Fruit fly (Drosophila melanogaster): ENCODE results near the gene CG32708.

CG32708 gene

dm6 chrX:9075641-9076324, 9.9 kb upstream of the CG32708 start:
- peak; percentile 34 for TF ChIP-seq rgr (GFP tag; optimal IDR thresholded peaks at IDR 0.05)
- peak; percentile 59 for TF ChIP-seq fru (GFP tag; optimal IDR thresholded peaks at IDR 0.05)
- no peak for TF ChIP-seq jim (GFP tag; optimal IDR thresholded peaks at IDR 0.05)
- TF ChIP-seq h (GFP tag; optimal IDR thresholded peaks at IDR 0.05) = peak; percentile 49
- TF ChIP-seq pan (optimal IDR thresholded peaks at IDR 0.05) = no peak
- peak; percentile 29 for TF ChIP-seq HLH106 (tag; optimal IDR thresholded peaks at IDR 0.05)
- peak; percentile 35 for TF ChIP-seq Sp1 (GFP tag; optimal IDR thresholded peaks at IDR 0.05)
- TF ChIP-seq foxo (GFP tag; optimal IDR thresholded peaks at IDR 0.05) = peak in 1 of 2 experiments; percentile 30
- no peak for TF ChIP-seq CG32264 (GFP tag; optimal IDR thresholded peaks at IDR 0.05)
- no peak for TF ChIP-seq Vsx2 (GFP tag; optimal IDR thresholded peaks at IDR 0.05; ENCODE audit: partially characterized antibody)
- no peak for TF ChIP-seq Mio (GFP tag; optimal IDR thresholded peaks at IDR 0.05)
- TF ChIP-seq CrebA (GFP tag; optimal IDR thresholded peaks at IDR 0.05; ENCODE audit: borderline replicate concordance) = no peak
- no peak for TF ChIP-seq Abd-B (GFP tag; optimal IDR thresholded peaks at IDR 0.05)
- TF ChIP-seq psq (GFP tag; optimal IDR thresholded peaks at IDR 0.05) = peak; percentile 6
- peak; percentile 58 for TF ChIP-seq ey (GFP tag; optimal IDR thresholded peaks at IDR 0.05)
- TF ChIP-seq Rel (GFP tag; optimal IDR thresholded peaks at IDR 0.05) = no peak
- TF ChIP-seq Rel (tag; optimal IDR thresholded peaks at IDR 0.05) = no peak
- no peak for TF ChIP-seq Hr78 (GFP tag; optimal IDR thresholded peaks at IDR 0.05)
- TF ChIP-seq dmrt93B (GFP tag; optimal IDR thresholded peaks at IDR 0.05) = peak; percentile 25
- TF ChIP-seq Hnf4 (GFP tag; optimal IDR thresholded peaks at IDR 0.05) = peak; percentile 11
- no peak for TF ChIP-seq sv (GFP tag; optimal IDR thresholded peaks at IDR 0.05)
- peak; percentile 27 for TF ChIP-seq woc (GFP tag; optimal IDR thresholded peaks at IDR 0.05)
- TF ChIP-seq dl (GFP tag; optimal IDR thresholded peaks at IDR 0.05; ENCODE audit: insufficient read depth in 1 of 2, partially characterized antibody in 2 of 2) = no peak
- TF ChIP-seq br (GFP tag; optimal IDR thresholded peaks at IDR 0.05) = peak; percentile 35
- TF ChIP-seq N (GFP tag; optimal IDR thresholded peaks at IDR 0.05) = no peak

dm6 chrX:9077558-9077957, 8.2 kb upstream of the CG32708 start:
- TF ChIP-seq ey (GFP tag; optimal IDR thresholded peaks at IDR 0.05) (no peak), Rel (GFP tag; optimal IDR thresholded peaks at IDR 0.05) (no peak), Rel (tag; optimal IDR thresholded peaks at IDR 0.05) (peak; percentile 69)

dm6 chrX:9078263-9078662, 7.5 kb upstream of the CG32708 start, which contains the start of gene CG44325:
CG44325 (minus strand) TSS chrX:9078499.
- TF ChIP-seq Dif (GFP tag; optimal IDR thresholded peaks at IDR 0.05; ENCODE audit: partially characterized antibody) (peak; percentile 59), Hr83 (GFP tag; optimal IDR thresholded peaks at IDR 0.05; ENCODE audit: poor library complexity, severe bottlenecking) (peak; percentile 56), HLH106 (tag; optimal IDR thresholded peaks at IDR 0.05) (peak; percentile 9), Sp1 (GFP tag; optimal IDR thresholded peaks at IDR 0.05) (peak; percentile 43), fru (GFP tag; optimal IDR thresholded peaks at IDR 0.05) (peak; percentile 39), h (GFP tag; optimal IDR thresholded peaks at IDR 0.05) (peak; percentile 52), Jra (GFP tag; optimal IDR thresholded peaks at IDR 0.05) (peak; percentile 23), sv (GFP tag; optimal IDR thresholded peaks at IDR 0.05) (no peak), br (GFP tag; optimal IDR thresholded peaks at IDR 0.05) (peak; percentile 29), Rel (GFP tag; optimal IDR thresholded peaks at IDR 0.05) (no peak), Rel (tag; optimal IDR thresholded peaks at IDR 0.05) (peak; percentile 42), foxo (GFP tag; optimal IDR thresholded peaks at IDR 0.05) (no peak), rgr (GFP tag; optimal IDR thresholded peaks at IDR 0.05) (peak; percentile 40), Vsx2 (GFP tag; optimal IDR thresholded peaks at IDR 0.05; ENCODE audit: partially characterized antibody) (no peak), lola (GFP tag; optimal IDR thresholded peaks at IDR 0.05) (no peak)

- peak; percentile 57 for TF ChIP-seq woc (GFP tag; optimal IDR thresholded peaks at IDR 0.05)
- TF ChIP-seq h (GFP tag; optimal IDR thresholded peaks at IDR 0.05) = peak; percentile 78
- TF ChIP-seq br (GFP tag; optimal IDR thresholded peaks at IDR 0.05) = peak; percentile 49
- TF ChIP-seq HLH106 (tag; optimal IDR thresholded peaks at IDR 0.05) = peak; percentile 80
- TF ChIP-seq GATAd (GFP tag; optimal IDR thresholded peaks at IDR 0.05) = no peak
- TF ChIP-seq Dif (GFP tag; optimal IDR thresholded peaks at IDR 0.05; ENCODE audit: partially characterized antibody) = no peak
- no peak for TF ChIP-seq Hr83 (GFP tag; optimal IDR thresholded peaks at IDR 0.05; ENCODE audit: poor library complexity, severe bottlenecking)
- TF ChIP-seq Abd-B (GFP tag; optimal IDR thresholded peaks at IDR 0.05) = no peak
- TF ChIP-seq dsf (GFP tag; optimal IDR thresholded peaks at IDR 0.05; ENCODE audit: borderline replicate concordance) = peak; percentile 28
- TF ChIP-seq CrebA (GFP tag; optimal IDR thresholded peaks at IDR 0.05; ENCODE audit: borderline replicate concordance) = no peak
- TF ChIP-seq pan (optimal IDR thresholded peaks at IDR 0.05) = no peak
- TF ChIP-seq Hnf4 (GFP tag; optimal IDR thresholded peaks at IDR 0.05) = peak; percentile 76
- no peak for TF ChIP-seq Rel (GFP tag; optimal IDR thresholded peaks at IDR 0.05)
- TF ChIP-seq Rel (tag; optimal IDR thresholded peaks at IDR 0.05) = peak; percentile 41
- peak; percentile 34 for TF ChIP-seq CG9705 (GFP tag; optimal IDR thresholded peaks at IDR 0.05)
- no peak for TF ChIP-seq usp (GFP tag; optimal IDR thresholded peaks at IDR 0.05)
- TF ChIP-seq rgr (GFP tag; optimal IDR thresholded peaks at IDR 0.05) = peak; percentile 78
- peak; percentile 52 for TF ChIP-seq ey (GFP tag; optimal IDR thresholded peaks at IDR 0.05)
- no peak for TF ChIP-seq dl (GFP tag; optimal IDR thresholded peaks at IDR 0.05; ENCODE audit: insufficient read depth in 1 of 2, partially characterized antibody in 2 of 2)
- TF ChIP-seq jim (GFP tag; optimal IDR thresholded peaks at IDR 0.05) = no peak
- TF ChIP-seq brk (GFP tag; optimal IDR thresholded peaks at IDR 0.05) = no peak
- TF ChIP-seq Jra (GFP tag; optimal IDR thresholded peaks at IDR 0.05) = peak; percentile 6
- TF ChIP-seq CG32264 (GFP tag; optimal IDR thresholded peaks at IDR 0.05) = peak; percentile 26
- TF ChIP-seq sage (GFP tag; optimal IDR thresholded peaks at IDR 0.05) = peak; percentile 70
- TF ChIP-seq fru (GFP tag; optimal IDR thresholded peaks at IDR 0.05) = peak; percentile 76
- peak; percentile 32 for TF ChIP-seq dmrt93B (GFP tag; optimal IDR thresholded peaks at IDR 0.05)
- TF ChIP-seq psq (GFP tag; optimal IDR thresholded peaks at IDR 0.05) = peak; percentile 60
- peak; percentile 69 for TF ChIP-seq Sp1 (GFP tag; optimal IDR thresholded peaks at IDR 0.05)
- TF ChIP-seq sv (GFP tag; optimal IDR thresholded peaks at IDR 0.05) = peak; percentile 57
- peak in 1 of 2 experiments; percentile 86 for TF ChIP-seq foxo (GFP tag; optimal IDR thresholded peaks at IDR 0.05)
- no peak for TF ChIP-seq Vsx2 (GFP tag; optimal IDR thresholded peaks at IDR 0.05; ENCODE audit: partially characterized antibody)
- TF ChIP-seq Dfd (GFP tag; optimal IDR thresholded peaks at IDR 0.05) = no peak
- no peak for TF ChIP-seq N (GFP tag; optimal IDR thresholded peaks at IDR 0.05)
These were observed 4.8 kb upstream of the CG32708 start, which contains the start of the genes CG7246 and HP1b for dm6 chrX:9080962-9081361. CG7246 (minus strand) TSS chrX:9081057. HP1b (plus strand) TSS chrX:9081063.

Data from whole organism, wandering third instar larva.